Fruit fly (Drosophila melanogaster) whole organism, embryonic: ENCODE results near the gene Nak.

Experiments used
- Atf3 ChIP-seq: fragments of 200-800 bp; sonication (Bioruptor generic); optimal IDR thresholded peaks from 3 replicates; lab custom pipeline; 2016; ENCODE audit warnings: missing biosample characterization, missing genetic modification characterization
- Awh ChIP-seq: fragments of 200-800 bp; sonication (Bioruptor generic); IDR thresholded peaks from 2 replicates; pipeline ENCODE4, ENCODE4 v1.3.6; 2022; ENCODE audit warnings: missing biosample characterization, missing genetic modification characterization
- BtbVII ChIP-seq: fragments of 200-800 bp; sonication (Bioruptor generic); optimal IDR thresholded peaks from 3 replicates; lab custom pipeline; 2017; ENCODE audit warnings: missing biosample characterization, mild to moderate bottlenecking, missing genetic modification characterization
- CG10959 ChIP-seq: fragments of 200-800 bp; sonication (Bioruptor generic); IDR thresholded peaks from 2 replicates; pipeline ENCODE4 v1.3.6; 2022; ENCODE audit warnings: missing biosample characterization, missing genetic modification characterization
- CG11093 ChIP-seq: fragments of 200-800 bp; sonication (Bioruptor generic); IDR thresholded peaks from 3 replicates; pipeline ENCODE4 v1.3.6; 2022; ENCODE audit warnings: missing biosample characterization, missing genetic modification characterization
- CG11696 ChIP-seq: fragments of 200-800 bp; sonication (Bioruptor generic); IDR thresholded peaks from 2 replicates; pipeline ENCODE4 v1.3.6; 2022; ENCODE audit warnings: missing biosample characterization, missing genetic modification characterization
- CG12299 ChIP-seq: fragments of 200-800 bp; sonication (Bioruptor generic); optimal IDR thresholded peaks from 2 replicates; lab custom pipeline; 2018; ENCODE audit warnings: missing biosample characterization, mild to moderate bottlenecking, missing genetic modification characterization
- CG13287 ChIP-seq: fragments of 200-800 bp; sonication (Bioruptor generic); IDR thresholded peaks from 2 replicates; pipeline ENCODE4 v1.3.6; 2022; ENCODE audit warnings: missing biosample characterization, missing genetic modification characterization; ENCODE audit not compliant: partially characterized antibody
- CG15479 ChIP-seq: fragments of 200-800 bp; sonication (Bioruptor generic); optimal IDR thresholded peaks from 3 replicates; lab custom pipeline; 2019; ENCODE audit warnings: missing biosample characterization, mild to moderate bottlenecking, missing genetic modification characterization, moderate library complexity
- CG17359 ChIP-seq: fragments of 200-800 bp; sonication (Bioruptor generic); optimal IDR thresholded peaks from 3 replicates; lab custom pipeline; 2018; ENCODE audit warnings: missing biosample characterization, mild to moderate bottlenecking, missing genetic modification characterization, moderate library complexity
- CG17385 ChIP-seq: fragments of 200-800 bp; sonication (Bioruptor generic); optimal IDR thresholded peaks from 3 replicates; lab custom pipeline; 2018; ENCODE audit warnings: missing biosample characterization, mild to moderate bottlenecking, missing genetic modification characterization
- CG18599 ChIP-seq: fragments of 200-800 bp; sonication (Bioruptor generic); optimal IDR thresholded peaks from 3 replicates; lab custom pipeline; 2017; ENCODE audit warnings: missing biosample characterization, missing genetic modification characterization, mild to moderate bottlenecking, moderate library complexity, missing genetic modification reagents
- CG2202 ChIP-seq: fragments of 200-800 bp; sonication (Bioruptor generic); optimal IDR thresholded peaks from 2 replicates; lab custom pipeline; 2018; ENCODE audit warnings: missing biosample characterization, mild to moderate bottlenecking, missing genetic modification characterization
- CG30020 ChIP-seq: fragments of 200-800 bp; optimal IDR thresholded peaks from 2 replicates; lab custom pipeline; 2019; ENCODE audit warnings: missing biosample characterization, mild to moderate bottlenecking, missing genetic modification characterization, moderate library complexity
- CG34376 ChIP-seq: fragments of 200-800 bp; sonication (Bioruptor generic); optimal IDR thresholded peaks from 2 replicates; lab custom pipeline; 2018; ENCODE audit warnings: missing biosample characterization, mild to moderate bottlenecking, missing genetic modification characterization
- CG4424 ChIP-seq: fragments of 200-800 bp; sonication (Bioruptor generic); optimal IDR thresholded peaks from 3 replicates; lab custom pipeline; 2016; ENCODE audit warnings: missing biosample characterization, missing genetic modification characterization
- CG8281 ChIP-seq: fragments of 200-800 bp; sonication (Bioruptor generic); optimal IDR thresholded peaks from 2 replicates; lab custom pipeline; 2018; ENCODE audit warnings: missing biosample characterization, mild to moderate bottlenecking, missing genetic modification characterization, moderate library complexity
- Dbx ChIP-seq: fragments of 200-800 bp; sonication (Bioruptor generic); IDR thresholded peaks from 3 replicates; pipeline ENCODE4 v1.3.6; 2022; ENCODE audit warnings: missing biosample characterization, missing genetic modification characterization
- Dp ChIP-seq: fragments of 200-800 bp; sonication (Bioruptor generic); optimal IDR thresholded peaks from 2 replicates; lab custom pipeline; 2018; ENCODE audit warnings: missing biosample characterization, mild to moderate bottlenecking, missing genetic modification characterization, moderate library complexity
- E2f1 ChIP-seq: fragments of 200-800 bp; sonication (Bioruptor generic); IDR thresholded peaks from 2 replicates; pipeline ENCODE4 v1.3.6; 2022; ENCODE audit warnings: missing biosample characterization, missing genetic modification characterization
- Ets97D ChIP-seq: fragments of 200-800 bp; sonication (Bioruptor generic); optimal IDR thresholded peaks from 3 replicates; lab custom pipeline; 2016; ENCODE audit warnings: missing biosample characterization, missing genetic modification characterization
- Fer1 ChIP-seq: fragments of 200-800 bp; sonication (Bioruptor generic); optimal IDR thresholded peaks from 2 replicates; lab custom pipeline; 2017; ENCODE audit warnings: missing biosample characterization, mild to moderate bottlenecking, missing genetic modification characterization
- Fer2 ChIP-seq: fragments of 200-800 bp; sonication (Bioruptor generic); optimal IDR thresholded peaks from 2 replicates; lab custom pipeline; 2018; ENCODE audit warnings: missing biosample characterization, mild to moderate bottlenecking, missing genetic modification characterization, moderate library complexity
- Fer3 ChIP-seq: fragments of 200-800 bp; sonication (Bioruptor generic); optimal IDR thresholded peaks from 2 replicates; lab custom pipeline; 2018; ENCODE audit warnings: missing biosample characterization, mild to moderate bottlenecking, missing genetic modification characterization, moderate library complexity
- HLH3B ChIP-seq: fragments of 200-800 bp; sonication (Bioruptor generic); IDR thresholded peaks from 2 replicates; pipeline ENCODE4 v1.3.6; 2022; ENCODE audit warnings: missing biosample characterization, missing genetic modification characterization
- HLH4C ChIP-seq: fragments of 200-800 bp; sonication (Bioruptor generic); IDR thresholded peaks from 3 replicates; pipeline ENCODE4 v1.3.6; 2022; ENCODE audit warnings: missing biosample characterization, missing genetic modification characterization; ENCODE audit not compliant: partially characterized antibody
- MESR4 ChIP-seq: fragments of 200-800 bp; sonication (Bioruptor generic); optimal IDR thresholded peaks from 2 replicates; lab custom pipeline; 2018; ENCODE audit warnings: missing biosample characterization, mild to moderate bottlenecking, missing genetic modification characterization, moderate library complexity
- NC2β ChIP-seq: fragments of 200-800 bp; sonication (Bioruptor generic); optimal IDR thresholded peaks from 2 replicates; lab custom pipeline; 2016; ENCODE audit warnings: missing biosample characterization, missing genetic modification characterization
- Six4 ChIP-seq: fragments of 200-800 bp; sonication (Bioruptor generic); optimal IDR thresholded peaks from 2 replicates; lab custom pipeline; 2016; ENCODE audit warnings: missing biosample characterization, missing genetic modification characterization
- Taf1 ChIP-seq: fragments of 200-800 bp; sonication (Bioruptor generic); IDR thresholded peaks from 2 replicates; pipeline ENCODE4 v1.3.6; 2022; ENCODE audit warnings: missing biosample characterization, missing genetic modification characterization
- ara ChIP-seq: fragments of 200-800 bp; sonication (Bioruptor generic); IDR thresholded peaks from 2 replicates; pipeline ENCODE4 v1.3.6; 2022; ENCODE audit warnings: missing biosample characterization, missing genetic modification characterization
- bsh ChIP-seq, 2 experiments: fragments of 200-800 bp; sonication (Bioruptor generic); optimal IDR thresholded peaks; 2 replicates each; lab custom pipeline; 2017 to 2018; ENCODE audit warnings: mild to moderate bottlenecking in 2 of 2, missing biosample characterization in 2 of 2, missing genetic modification characterization in 2 of 2, moderate library complexity in 1 of 2
- cad ChIP-seq: fragments of >200 bp; optimal IDR thresholded peaks from 2 replicates; lab custom pipeline; 2017; ENCODE audit warnings: missing biosample characterization, missing genetic modification characterization
- chn ChIP-seq: fragments of 200-800 bp; sonication (Bioruptor generic); optimal IDR thresholded peaks from 2 replicates; lab custom pipeline; 2016; ENCODE audit warnings: missing biosample characterization, missing genetic modification characterization
- crp ChIP-seq, 2 experiments: fragments of 200-800 bp; sonication (Bioruptor generic); optimal IDR thresholded peaks; 2 replicates in 1 of 2; 3 replicates in 1 of 2; lab custom pipeline; 2017; ENCODE audit warnings: missing biosample characterization in 2 of 2, missing genetic modification characterization in 2 of 2, mild to moderate bottlenecking in 1 of 2, moderate library complexity in 1 of 2
- exex ChIP-seq: fragments of 200-800 bp; sonication (Bioruptor generic); optimal IDR thresholded peaks from 4 replicates; lab custom pipeline; 2018; ENCODE audit warnings: missing biosample characterization, mild to moderate bottlenecking, missing genetic modification characterization, moderate library complexity
- eyg ChIP-seq: fragments of 200-800 bp; sonication (Bioruptor generic); optimal IDR thresholded peaks from 3 replicates; lab custom pipeline; 2016; ENCODE audit warnings: missing biosample characterization, missing genetic modification characterization
- fd64A ChIP-seq: fragments of 200-800 bp; sonication (Bioruptor generic); optimal IDR thresholded peaks from 3 replicates; lab custom pipeline; 2018; ENCODE audit warnings: missing biosample characterization, mild to moderate bottlenecking, missing genetic modification characterization
- fd96Cb ChIP-seq: fragments of 200-800 bp; sonication (Bioruptor generic); optimal IDR thresholded peaks from 2 replicates; lab custom pipeline; 2018; ENCODE audit warnings: missing biosample characterization, mild to moderate bottlenecking, missing genetic modification characterization, moderate library complexity
- ham ChIP-seq: fragments of 200-800 bp; sonication (Bioruptor generic); IDR thresholded peaks from 2 replicates; pipeline ENCODE4 v1.3.6; 2022; ENCODE audit warnings: missing biosample characterization, missing genetic modification characterization
- kah ChIP-seq: fragments of 200-800 bp; sonication (Bioruptor generic); optimal IDR thresholded peaks from 2 replicates; lab custom pipeline; 2018; ENCODE audit warnings: missing biosample characterization, mild to moderate bottlenecking, missing genetic modification characterization
- knrl ChIP-seq: fragments of 200-800 bp; sonication (Bioruptor generic); IDR thresholded peaks from 3 replicates; pipeline ENCODE4 v1.3.6; 2022; ENCODE audit warnings: missing biosample characterization, missing genetic modification characterization; ENCODE audit not compliant: partially characterized antibody
- lmd ChIP-seq: fragments of 200-800 bp; sonication (Bioruptor generic); IDR thresholded peaks from 2 replicates; pipeline ENCODE4 v1.3.6; 2022; ENCODE audit warnings: missing biosample characterization, missing genetic modification characterization
- pum ChIP-seq: fragments of 200-800 bp; sonication (Bioruptor generic); optimal IDR thresholded peaks from 2 replicates; lab custom pipeline; 2016; ENCODE audit warnings: missing biosample characterization, missing genetic modification characterization
- sd ChIP-seq: fragments of 200-800 bp; sonication (Bioruptor generic); optimal IDR thresholded peaks from 3 replicates; lab custom pipeline; 2018; ENCODE audit warnings: missing biosample characterization, mild to moderate bottlenecking, missing genetic modification characterization, moderate library complexity
- sens ChIP-seq: fragments of 200-800 bp; sonication (Bioruptor generic); peaks from one replicate; lab custom pipeline; 2016; ENCODE audit warnings: missing biosample characterization, missing genetic modification characterization
- sna ChIP-seq: fragments of 200-800 bp; sonication (Bioruptor generic); IDR thresholded peaks from 2 replicates; pipeline ENCODE4 v1.3.6; 2022; ENCODE audit warnings: missing biosample characterization, missing genetic modification characterization; ENCODE audit not compliant: partially characterized antibody
- sug ChIP-seq: fragments of 200-800 bp; optimal IDR thresholded peaks from 2 replicates; lab custom pipeline; 2019; ENCODE audit warnings: missing biosample characterization, mild to moderate bottlenecking, missing genetic modification characterization, moderate library complexity
- unc-4 ChIP-seq: fragments of 200-800 bp; sonication (Bioruptor generic); IDR thresholded peaks from 2 replicates; pipeline ENCODE4 v1.3.6; 2022; ENCODE audit warnings: missing biosample characterization, missing genetic modification characterization; ENCODE audit not compliant: partially characterized antibody
- zf30C ChIP-seq: fragments of 200-800 bp; sonication (Bioruptor generic); optimal IDR thresholded peaks from 3 replicates; lab custom pipeline; 2018; ENCODE audit warnings: missing biosample characterization, mild to moderate bottlenecking, missing genetic modification characterization

Gene Nak

DNA sequence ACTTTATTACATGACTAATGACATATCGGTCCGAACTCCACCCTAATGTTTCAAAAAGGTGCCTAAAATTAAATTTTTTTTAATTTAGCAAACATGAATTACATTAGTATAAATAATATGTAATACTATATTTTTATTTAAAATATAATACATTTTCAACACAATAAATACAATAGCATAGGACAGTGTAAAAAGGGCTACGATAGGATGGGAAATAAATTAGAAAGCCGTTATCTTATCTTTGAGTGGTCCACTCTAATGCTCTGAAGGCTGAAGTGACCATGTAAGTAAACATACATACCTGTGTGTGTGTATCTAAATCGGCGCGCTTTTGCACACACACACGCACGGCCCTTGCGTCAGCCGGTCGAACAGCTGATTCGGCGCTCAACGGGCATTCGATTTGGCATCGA, 34.4 kb upstream of the Nak start, which contains the start of gene CG31793 (continued):
- TF ChIP-seq sens (GFP tag; lab: Kevin White, UChicago) (peak; percentile 66), HLH3B (GFP tag; lab: Robert Waterston, UW) (peak; percentile 25; the same call in 1 of the 2 replicates), pum (GFP tag; lab: Kevin White, UChicago) (no peak), ara (GFP tag; lab: Robert Waterston, UW) (no peak), Fer1 (peak; percentile 65), CG10959 (GFP tag; lab: Robert Waterston, UW) (no peak), cad (GFP tag; lab: Kevin White, UChicago) (no peak), NC2β (GFP tag; lab: Kevin White, UChicago) (no peak), CG17359 (tag; lab: Kevin White, UChicago) (peak; percentile 52), BtbVII (GFP tag; lab: Kevin White, UChicago) (peak; percentile 65), fd64A (no peak), sug (tag; lab: Kevin White, UChicago) (peak; percentile 68), CG11093 (GFP tag; lab: Robert Waterston, UW) (no peak), CG17385 (peak; percentile 57), ham (GFP tag; lab: Robert Waterston, UW) (no peak), E2f1 (GFP tag; lab: Robert Waterston, UW) (peak; percentile 25; the same call in 1 of the 2 replicates), CG30020 (tag; lab: Kevin White, UChicago) (peak; percentile 4), CG34376 (GFP tag; lab: Kevin White, UChicago) (peak; percentile 66), fd96Cb (peak; percentile 26), crp (GFP tag; optimal IDR thresholded peaks at IDR 0.05; lab: Kevin White, UChicago) (peak in 1 of 2 experiments; percentile 81), CG11696 (GFP tag; lab: Robert Waterston, UW) (0 out of 2 replicates have a peak, but pooled peaks have one; percentile 27), Fer2 (tag; lab: Kevin White, UChicago) (no peak), bsh (GFP tag; optimal IDR thresholded peaks at IDR 0.05; lab: Kevin White, UChicago) (peak; percentile 48 to 49), exex (tag; lab: Kevin White, UChicago) (peak; percentile 68), chn (GFP tag; lab: Kevin White, UChicago) (no peak), Dp (GFP tag; lab: Kevin White, UChicago) (peak; percentile 3), sna (GFP tag; lab: Robert Waterston, UW) (no peak), eyg (no peak), knrl (no peak), CG15479 (peak; percentile 69), Six4 (GFP tag; lab: Kevin White, UChicago) (no peak), lmd (GFP tag; lab: Robert Waterston, UW) (no peak), CG2202 (tag; lab: Kevin White, UChicago) (no peak), MESR4 (GFP tag; lab: Kevin White, UChicago) (no peak), zf30C (no peak), unc-4 (GFP tag; lab: Robert Waterston, UW) (no peak), CG18599 (peak; percentile 82), CG13287 (peak; percentile 45; the same call in 1 of the 2 replicates), HLH4C (no peak), CG12299 (tag; lab: Kevin White, UChicago) (peak; percentile 29), Ets97D (GFP tag; lab: Kevin White, UChicago) (no peak), Awh (GFP tag; lab: Robert Waterston, UW) (no peak), CG4424 (GFP tag; lab: Kevin White, UChicago) (peak; percentile 23), Fer3 (tag; lab: Kevin White, UChicago) (peak; percentile 64), Atf3 (no peak), Dbx (GFP tag; lab: Robert Waterston, UW) (peak; percentile 64; the same call in 2 of the 3 replicates), kah (GFP tag; lab: Kevin White, UChicago) (no peak), sd (tag; lab: Kevin White, UChicago) (peak; percentile 34), Taf1 (GFP tag; lab: Robert Waterston, UW) (no peak), CG8281 (tag; lab: Kevin White, UChicago) (no peak)
